Worm (Caenorhabditis elegans) whole organism, midembryonic: ENCODE data around the gene tbc-16.
A peak's percentile ranks its signal among the peaks of the same experiment; 100 is the strongest.

ENCODE experiments used
- T22C8.4 ChIP-seq: fragments of 200-800 bp; sonication (Bioruptor generic); IDR thresholded peaks from 2 replicates; pipeline ENCODE4 v1.3.6; 2022; ENCODE audit warnings: missing genetic modification characterization, missing compliant biosample characterization
- cog-1 ChIP-seq: sonication (generic microtip); optimal IDR thresholded peaks from 2 replicates; lab custom pipeline; 2016; ENCODE audit warnings: missing genetic modification characterization, missing compliant biosample characterization
- flt-1 ChIP-seq: fragments of 200-800 bp; sonication (Bioruptor generic); IDR thresholded peaks from 2 replicates; pipeline ENCODE4 v1.3.6; 2022; ENCODE audit warnings: missing genetic modification characterization, missing compliant biosample characterization
- klf-2 ChIP-seq: fragments of 200-800 bp; sonication (Bioruptor generic); conservative IDR thresholded peaks from 2 replicates; pipeline ENCODE4 v1.3.6; 2022; ENCODE audit warnings: missing genetic modification reagents, missing genetic modification characterization, missing compliant biosample characterization
- med-1 ChIP-seq: sonication (generic microtip); optimal IDR thresholded peaks from 2 replicates; lab custom pipeline; 2017; ENCODE audit warnings: missing genetic modification characterization, mild to moderate bottlenecking, missing compliant biosample characterization, antibody characterized with exemption, missing genetic modification reagents; ENCODE audit not compliant: insufficient read depth
- ref-1 ChIP-seq: fragments of 200-800 bp; sonication (Bioruptor generic); conservative IDR thresholded peaks from 2 replicates; pipeline ENCODE4 v1.3.6; 2022; ENCODE audit warnings: missing genetic modification reagents, missing genetic modification characterization, missing compliant biosample characterization
- tab-1 ChIP-seq: fragments of 200-800 bp; sonication (Bioruptor generic); IDR thresholded peaks from 2 replicates; pipeline ENCODE4 v1.3.6; 2022; ENCODE audit warnings: missing genetic modification characterization, missing compliant biosample characterization
- ztf-23 ChIP-seq: fragments of 200-800 bp; sonication (Bioruptor generic); IDR thresholded peaks from 2 replicates; pipeline ENCODE4 v1.3.6; 2022; ENCODE audit warnings: missing genetic modification reagents, missing genetic modification characterization, missing compliant biosample characterization
- ztf-29 ChIP-seq: fragments of 200-800 bp; sonication (Bioruptor generic); IDR thresholded peaks from 2 replicates; pipeline ENCODE4 v1.3.6; 2022; ENCODE audit warnings: missing genetic modification reagents, missing genetic modification characterization, missing compliant biosample characterization

tbc-16 gene

ce11 chrX:5875567-5875966 lies 21.6 kb upstream of the tbc-16 start, which contains the start of gene F49E10.4:
F49E10.4 (plus strand) TSS chrX:5875867.
- no peak for TF ChIP-seq flt-1 (GFP tag; lab: Robert Waterston, UW)
- TF ChIP-seq ref-1 = no peak
- TF ChIP-seq ztf-29 (GFP tag; lab: Robert Waterston, UW) = no peak
- TF ChIP-seq med-1 (GFP tag; lab: Kevin White, UChicago) = no peak
- no peak for TF ChIP-seq klf-2
- TF ChIP-seq cog-1 (tag; lab: Kevin White, UChicago) = no peak
- TF ChIP-seq ztf-23 (GFP tag; lab: Robert Waterston, UW) = no peak
- TF ChIP-seq T22C8.4 (GFP tag; lab: Robert Waterston, UW) = no peak
- TF ChIP-seq tab-1 (GFP tag; lab: Robert Waterston, UW) = no peak

DNA sequence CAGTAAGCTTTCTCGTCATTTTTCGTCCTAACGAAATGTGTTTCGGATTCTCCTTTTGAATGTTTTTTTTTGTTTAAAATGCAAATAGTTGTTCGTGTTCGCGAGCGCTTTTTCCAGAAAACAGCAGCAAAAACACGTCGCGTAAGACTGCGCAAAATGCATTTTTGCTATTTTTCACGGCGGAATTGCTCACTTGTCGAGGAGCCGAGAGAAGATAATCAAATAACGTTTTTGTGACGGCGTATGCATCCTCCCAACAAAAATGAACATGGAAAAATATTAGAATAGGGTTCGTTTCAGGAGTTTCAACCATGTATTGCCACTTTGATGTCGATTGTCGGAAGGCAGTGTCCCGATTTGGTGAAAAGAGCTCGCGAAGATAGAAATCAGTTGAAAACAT lies 20.1 kb upstream of the tbc-16 start:
- TF ChIP-seq ztf-29 (GFP tag; lab: Robert Waterston, UW) = no peak
- no peak for TF ChIP-seq cog-1 (tag; lab: Kevin White, UChicago)
- TF ChIP-seq tab-1 (GFP tag; lab: Robert Waterston, UW) = no peak
- no peak for TF ChIP-seq flt-1 (GFP tag; lab: Robert Waterston, UW)
- no peak for TF ChIP-seq med-1 (GFP tag; lab: Kevin White, UChicago)
- TF ChIP-seq ref-1 = no peak
- TF ChIP-seq klf-2 = no peak
- no peak for TF ChIP-seq T22C8.4 (GFP tag; lab: Robert Waterston, UW)
- TF ChIP-seq ztf-23 (GFP tag; lab: Robert Waterston, UW) = no peak

- TF ChIP-seq klf-2 (no peak), flt-1 (GFP tag; lab: Robert Waterston, UW) (no peak), ztf-29 (GFP tag; lab: Robert Waterston, UW) (no peak), ztf-23 (GFP tag; lab: Robert Waterston, UW) (no peak), cog-1 (tag; lab: Kevin White, UChicago) (no peak), tab-1 (GFP tag; lab: Robert Waterston, UW) (no peak), med-1 (GFP tag; lab: Kevin White, UChicago) (no peak), T22C8.4 (GFP tag; lab: Robert Waterston, UW) (no peak), ref-1 (no peak)
These were observed 11.6 kb upstream of the tbc-16 start, which contains the start of gene flp-7 for ce11 chrX:5885565-5885964. flp-7 (plus strand) TSS chrX:5885865.

ce11 chrX:5890080-5890479 lies 7.1 kb upstream of the tbc-16 start, which contains the start of gene F49E10.2:
F49E10.2 (plus strand) TSS chrX:5890380.
- TF ChIP-seq tab-1 (GFP tag; lab: Robert Waterston, UW) (no peak), ztf-29 (GFP tag; lab: Robert Waterston, UW) (no peak), flt-1 (GFP tag; lab: Robert Waterston, UW) (no peak), med-1 (GFP tag; lab: Kevin White, UChicago) (no peak), ref-1 (no peak), klf-2 (no peak), T22C8.4 (GFP tag; lab: Robert Waterston, UW) (no peak), cog-1 (tag; lab: Kevin White, UChicago) (no peak), ztf-23 (GFP tag; lab: Robert Waterston, UW) (no peak)

DNA sequence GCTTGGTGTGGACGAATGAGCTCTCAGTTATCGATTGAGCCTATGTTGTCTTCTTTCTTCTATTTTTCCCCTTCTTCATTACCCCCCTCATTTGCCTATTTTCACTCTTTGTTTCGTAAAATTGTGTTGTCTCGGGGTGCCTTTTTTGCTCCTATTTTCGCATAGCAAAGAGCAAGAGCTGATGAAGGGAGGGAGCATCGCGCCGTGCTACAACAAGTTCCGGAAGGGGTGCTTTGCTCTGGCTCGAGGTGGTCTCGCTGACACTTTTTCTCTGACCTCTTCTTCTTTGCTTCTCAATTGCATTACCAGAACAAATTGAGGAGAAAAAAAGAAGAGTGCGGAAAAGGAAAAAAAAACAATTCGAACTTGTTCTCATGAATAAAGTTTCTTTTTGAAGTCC lies 1.1 kb upstream of the tbc-16 start:
- TF ChIP-seq tab-1 (GFP tag; lab: Robert Waterston, UW) (no peak), med-1 (GFP tag; lab: Kevin White, UChicago) (no peak), flt-1 (GFP tag; lab: Robert Waterston, UW) (no peak), klf-2 (no peak), T22C8.4 (GFP tag; lab: Robert Waterston, UW) (no peak), cog-1 (tag; lab: Kevin White, UChicago) (no peak), ztf-23 (GFP tag; lab: Robert Waterston, UW) (no peak), ztf-29 (GFP tag; lab: Robert Waterston, UW) (no peak), ref-1 (no peak)

DNA sequence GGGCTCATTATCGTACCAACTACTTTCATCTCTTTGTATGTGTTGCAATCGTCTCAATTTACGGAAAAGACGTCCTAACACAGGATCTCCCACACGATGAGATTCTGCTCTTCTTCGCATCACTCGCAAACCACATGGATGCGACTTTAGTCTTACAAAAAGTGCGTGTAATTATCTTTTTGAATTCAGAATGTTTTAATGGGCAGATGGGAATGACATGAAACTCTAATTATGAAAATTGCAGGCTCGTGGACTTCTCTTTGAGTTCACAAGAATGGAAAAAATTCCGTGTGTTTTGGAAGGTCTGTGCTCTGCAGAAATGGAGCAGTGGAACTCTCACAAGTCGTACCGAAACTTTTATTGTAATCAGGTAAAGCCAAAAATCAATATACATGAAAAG lies 4.4 kb downstream of the tbc-16 start:
- TF ChIP-seq ztf-29 (GFP tag; lab: Robert Waterston, UW) (no peak), ref-1 (no peak), cog-1 (tag; lab: Kevin White, UChicago) (no peak)

ce11 chrX:5903896-5904295 lies 6.8 kb downstream of the tbc-16 start:
- TF ChIP-seq ref-1 (no peak), ztf-29 (GFP tag; lab: Robert Waterston, UW) (no peak), tab-1 (GFP tag; lab: Robert Waterston, UW) (no peak), T22C8.4 (GFP tag; lab: Robert Waterston, UW) (no peak), klf-2 (no peak), ztf-23 (GFP tag; lab: Robert Waterston, UW) (no peak)

- no peak for TF ChIP-seq ztf-29 (GFP tag; lab: Robert Waterston, UW)
- no peak for TF ChIP-seq T22C8.4 (GFP tag; lab: Robert Waterston, UW)
- TF ChIP-seq flt-1 (GFP tag; lab: Robert Waterston, UW) = no peak
- no peak for TF ChIP-seq ztf-23 (GFP tag; lab: Robert Waterston, UW)
- TF ChIP-seq cog-1 (tag; lab: Kevin White, UChicago) = no peak
- TF ChIP-seq tab-1 (GFP tag; lab: Robert Waterston, UW) = no peak
- no peak for TF ChIP-seq ref-1
- no peak for TF ChIP-seq med-1 (GFP tag; lab: Kevin White, UChicago)
These were observed 7.5 kb downstream of the tbc-16 start, which contains the start of gene nlp-49 for ce11 chrX:5904603-5905081. nlp-49 (plus strand) TSS chrX:5904653.

- TF ChIP-seq flt-1 (GFP tag; lab: Robert Waterston, UW) (0 out of 2 replicates have a peak, but pooled peaks have one; percentile 21), T22C8.4 (GFP tag; lab: Robert Waterston, UW) (no peak), tab-1 (GFP tag; lab: Robert Waterston, UW) (0 out of 2 replicates have a peak, but pooled peaks have one; percentile 42)
These were observed 8.6 kb downstream of the tbc-16 start for ce11 chrX:5905764-5906163.

DNA sequence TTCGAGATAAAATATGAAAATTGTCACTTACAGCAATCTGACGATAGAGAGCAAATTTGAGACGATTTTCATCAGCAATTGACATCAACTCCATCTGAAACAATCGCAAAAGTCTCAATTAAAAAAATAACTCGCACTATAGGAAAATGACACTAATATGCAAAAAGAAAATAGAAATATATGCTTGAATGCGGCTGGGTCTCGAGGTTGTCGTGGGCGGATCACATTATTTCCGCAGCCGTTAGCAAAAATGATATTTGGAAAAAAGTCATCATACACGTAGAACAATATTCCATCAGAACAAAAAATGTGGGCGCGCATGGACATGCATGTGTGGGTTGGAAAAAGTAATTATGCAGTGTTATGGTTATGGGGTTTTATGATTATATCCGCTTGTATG lies 20.1 kb downstream of the tbc-16 start, which contains the start of gene Y23B4A.1:
Gene Y23B4A.1 (minus strand): TSS at position 101 of the 400 bp plus-strand sequence.
- no peak for TF ChIP-seq ztf-29 (GFP tag; lab: Robert Waterston, UW)
- TF ChIP-seq cog-1 (tag; lab: Kevin White, UChicago) = no peak
- TF ChIP-seq med-1 (GFP tag; lab: Kevin White, UChicago) = no peak
- no peak for TF ChIP-seq T22C8.4 (GFP tag; lab: Robert Waterston, UW)
- no peak for TF ChIP-seq ztf-23 (GFP tag; lab: Robert Waterston, UW)
- TF ChIP-seq flt-1 (GFP tag; lab: Robert Waterston, UW) = no peak
- no peak for TF ChIP-seq ref-1
- TF ChIP-seq tab-1 (GFP tag; lab: Robert Waterston, UW) = no peak
- TF ChIP-seq klf-2 = no peak
